Worm (Caenorhabditis elegans) whole organism, young adult: ENCODE measurements around the gene F11G11.14.

ENCODE experiments used
- B0019.2 ChIP-seq: fragments of 200-800 bp; sonication (Bioruptor generic); conservative IDR thresholded peaks from 2 replicates; pipeline ENCODE4 v1.3.6; 2022; ENCODE audit warnings: missing genetic modification reagents, missing genetic modification characterization, missing compliant biosample characterization
- B0336.3 ChIP-seq: fragments of 200-800 bp; sonication (Bioruptor generic); IDR thresholded peaks from 2 replicates; pipeline ENCODE4 v1.3.6; 2022; ENCODE audit warnings: missing genetic modification characterization, missing compliant biosample characterization
- D2030.7 ChIP-seq: fragments of 200-800 bp; sonication (Bioruptor generic); IDR thresholded peaks from 2 replicates; pipeline ENCODE4 v1.3.6; 2022; ENCODE audit warnings: missing genetic modification reagents, missing genetic modification characterization, missing compliant biosample characterization
- F33H1.4 ChIP-seq: fragments of 200-800 bp; sonication (Bioruptor generic); IDR thresholded peaks from 2 replicates; pipeline ENCODE4 v1.3.6; 2022; ENCODE audit warnings: missing genetic modification reagents, missing genetic modification characterization, missing compliant biosample characterization
- F55B11.4 ChIP-seq: sonication (generic microtip); optimal IDR thresholded peaks from 2 replicates; lab custom pipeline; 2016; ENCODE audit warnings: missing compliant biosample characterization, missing genetic modification characterization, borderline replicate concordance; ENCODE audit not compliant: insufficient read depth
- K11D2.4 ChIP-seq: fragments of 200-800 bp; sonication (Bioruptor generic); IDR thresholded peaks from 2 replicates; pipeline ENCODE4 v1.3.6; 2022; ENCODE audit warnings: missing genetic modification reagents, missing genetic modification characterization, missing compliant biosample characterization
- T07F8.4 ChIP-seq: sonication (generic microtip); optimal IDR thresholded peaks from 2 replicates; lab custom pipeline; 2016; ENCODE audit warnings: mild to moderate bottlenecking, missing genetic modification characterization, moderate library complexity, missing compliant biosample characterization
- Y67H2A.10 ChIP-seq: fragments of 200-800 bp; sonication (Bioruptor generic); conservative IDR thresholded peaks from 2 replicates; pipeline ENCODE4 v1.3.6; 2022; ENCODE audit warnings: missing genetic modification reagents, missing genetic modification characterization, missing compliant biosample characterization
- Y95B8A.8 ChIP-seq: fragments of 200-800 bp; sonication (Bioruptor generic); IDR thresholded peaks from 2 replicates; pipeline ENCODE4 v1.3.6; 2022; ENCODE audit warnings: missing genetic modification reagents, missing genetic modification characterization, missing compliant biosample characterization
- ZK185.1 ChIP-seq: sonication (generic microtip); optimal IDR thresholded peaks from 2 replicates; lab custom pipeline; 2016; ENCODE audit warnings: mild to moderate bottlenecking, missing genetic modification characterization, missing compliant biosample characterization; ENCODE audit not compliant: poor library complexity, severe bottlenecking
- aptf-2 ChIP-seq: fragments of 200-800 bp; sonication (Bioruptor generic); conservative IDR thresholded peaks from 2 replicates; pipeline ENCODE4 v1.3.6; 2022; ENCODE audit warnings: missing genetic modification reagents, missing genetic modification characterization, missing compliant biosample characterization
- atf-7 ChIP-seq: sonication (generic microtip); optimal IDR thresholded peaks from 2 replicates; lab custom pipeline; 2017; ENCODE audit warnings: mild to moderate bottlenecking, missing genetic modification characterization, missing compliant biosample characterization
- bed-1 ChIP-seq: fragments of 200-800 bp; sonication (Bioruptor generic); IDR thresholded peaks from 2 replicates; pipeline ENCODE4 v1.3.6; 2022; ENCODE audit warnings: missing genetic modification reagents, missing genetic modification characterization, missing compliant biosample characterization
- ccch-3 ChIP-seq: fragments of 200-800 bp; sonication (Bioruptor generic); optimal IDR thresholded peaks from 2 replicates; lab custom pipeline; 2018; ENCODE audit warnings: mild to moderate bottlenecking, missing genetic modification characterization, missing compliant biosample characterization
- ceh-100 ChIP-seq: fragments of 200-800 bp; sonication (Bioruptor generic); IDR thresholded peaks from 2 replicates; pipeline ENCODE4 v1.3.6; 2022; ENCODE audit warnings: missing genetic modification reagents, missing genetic modification characterization, missing compliant biosample characterization
- ceh-79 ChIP-seq: sonication (generic microtip); optimal IDR thresholded peaks from 2 replicates; lab custom pipeline; 2017; ENCODE audit warnings: mild to moderate bottlenecking, missing genetic modification characterization, missing compliant biosample characterization
- ceh-91 ChIP-seq: fragments of 200-800 bp; sonication (Bioruptor generic); IDR thresholded peaks from 2 replicates; pipeline ENCODE4 v1.3.6; 2022; ENCODE audit warnings: missing genetic modification reagents, missing genetic modification characterization, missing compliant biosample characterization
- chd-7 ChIP-seq: sonication (generic microtip); optimal IDR thresholded peaks from 2 replicates; lab custom pipeline; 2016; ENCODE audit warnings: mild to moderate bottlenecking, missing genetic modification characterization, moderate library complexity, missing compliant biosample characterization
- efl-1 ChIP-seq: fragments of 150-350 bp; optimal IDR thresholded peaks from 2 replicates; lab custom pipeline; 2014; ENCODE audit warnings: missing biosample characterization, missing genetic modification reagents, missing genetic modification characterization
- egl-18 ChIP-seq: fragments of 200-800 bp; sonication (Bioruptor generic); IDR thresholded peaks from 2 replicates; pipeline ENCODE4 v1.3.6; 2022; ENCODE audit warnings: missing genetic modification reagents, missing genetic modification characterization, missing compliant biosample characterization
- hlh-12 ChIP-seq: sonication (generic microtip); optimal IDR thresholded peaks from 2 replicates; lab custom pipeline; 2016; ENCODE audit warnings: missing genetic modification characterization, missing compliant biosample characterization
- hlh-26 ChIP-seq: fragments of 200-800 bp; sonication (Bioruptor generic); conservative IDR thresholded peaks from 2 replicates; pipeline ENCODE4 v1.3.6; 2022; ENCODE audit warnings: missing genetic modification reagents, missing genetic modification characterization, missing compliant biosample characterization
- hmg-1.2 ChIP-seq: fragments of 200-800 bp; sonication (Bioruptor generic); IDR thresholded peaks from 2 replicates; pipeline ENCODE4 v1.3.6; 2022; ENCODE audit warnings: missing genetic modification reagents, missing genetic modification characterization, missing compliant biosample characterization
- lag-1 ChIP-seq: fragments of 200-800 bp; sonication (Bioruptor generic); IDR thresholded peaks from 2 replicates; pipeline ENCODE4 v1.3.6; 2022; ENCODE audit warnings: missing genetic modification reagents, missing genetic modification characterization, missing compliant biosample characterization
- lin-35 ChIP-seq, 3 experiments: fragments of 150-350 bp in 2 of 3; sonication (generic microtip) in 1 of 3; optimal IDR thresholded peaks; 2 replicates each; lab custom pipeline; 2014 to 2018; ENCODE audit warnings: missing biosample characterization in 3 of 3, missing genetic modification characterization in 3 of 3, missing genetic modification reagents in 3 of 3
- lsy-27 ChIP-seq: sonication (generic microtip); optimal IDR thresholded peaks from 2 replicates; lab custom pipeline; 2017; ENCODE audit warnings: missing genetic modification characterization, mild to moderate bottlenecking, missing compliant biosample characterization, antibody characterized with exemption, missing genotype, borderline replicate concordance; ENCODE audit not compliant: insufficient read depth
- madf-3 ChIP-seq: fragments of 200-800 bp; sonication (Bioruptor generic); IDR thresholded peaks from 2 replicates; pipeline ENCODE4 v1.3.6; 2022; ENCODE audit warnings: missing genetic modification reagents, missing genetic modification characterization, missing compliant biosample characterization
- mcd-1 ChIP-seq: fragments of 200-800 bp; sonication (Bioruptor generic); IDR thresholded peaks from 2 replicates; pipeline ENCODE4 v1.3.6; 2022; ENCODE audit warnings: missing genetic modification reagents, missing genetic modification characterization, missing compliant biosample characterization
- mel-28 ChIP-seq: sonication (generic microtip); optimal IDR thresholded peaks from 2 replicates; lab custom pipeline; 2016; ENCODE audit warnings: borderline replicate concordance, mild to moderate bottlenecking, missing genetic modification characterization, missing compliant biosample characterization
- mxl-1 ChIP-seq: sonication (generic microtip); optimal IDR thresholded peaks from 2 replicates; lab custom pipeline; 2016; ENCODE audit warnings: missing genetic modification characterization, missing compliant biosample characterization
- nfya-1 ChIP-seq: sonication (generic microtip); optimal IDR thresholded peaks from 2 replicates; lab custom pipeline; 2017; ENCODE audit warnings: antibody characterized with exemption, missing compliant biosample characterization, missing genetic modification characterization, borderline replicate concordance; ENCODE audit not compliant: insufficient read depth
- nhr-120 ChIP-seq: fragments of 200-800 bp; sonication (Bioruptor generic); IDR thresholded peaks from 2 replicates; pipeline ENCODE4 v1.3.6; 2022; ENCODE audit warnings: missing genetic modification characterization, missing compliant biosample characterization
- nhr-179 ChIP-seq: sonication (generic microtip); optimal IDR thresholded peaks from 2 replicates; lab custom pipeline; 2016; ENCODE audit warnings: mild to moderate bottlenecking, missing genetic modification characterization, missing compliant biosample characterization
- nhr-90 ChIP-seq: sonication (generic microtip); optimal IDR thresholded peaks from 2 replicates; lab custom pipeline; 2016; ENCODE audit warnings: missing genotype, mild to moderate bottlenecking, missing genetic modification characterization, missing compliant biosample characterization
- pha-4 ChIP-seq: fragments of 150-350 bp; sonication (generic microtip); optimal IDR thresholded peaks from 2 replicates; lab custom pipeline; 2014; ENCODE audit warnings: missing biosample characterization, missing genetic modification reagents, missing genetic modification characterization
- rcor-1 ChIP-seq: fragments of 200-800 bp; sonication (Bioruptor generic); IDR thresholded peaks from 2 replicates; pipeline ENCODE4 v1.3.6; 2022; ENCODE audit warnings: missing genetic modification reagents, missing genetic modification characterization, missing compliant biosample characterization
- rec-8 ChIP-seq, 2 experiments: sonication (generic microtip); optimal IDR thresholded peaks; 2 replicates each; lab custom pipeline; 2016; ENCODE audit warnings: mild to moderate bottlenecking in 2 of 2, missing genetic modification characterization in 2 of 2, missing genetic modification reagents in 2 of 2, missing genotype in 2 of 2, missing biosample characterization in 1 of 2, missing compliant biosample characterization in 1 of 2, moderate library complexity in 1 of 2
- snpc-1.1 ChIP-seq: sonication (generic microtip); optimal IDR thresholded peaks from 2 replicates; lab custom pipeline; 2017; ENCODE audit warnings: missing genetic modification characterization, mild to moderate bottlenecking, missing compliant biosample characterization, antibody characterized with exemption, moderate library complexity, missing genotype, missing genetic modification reagents; ENCODE audit not compliant: insufficient read depth
- unc-62 ChIP-seq: fragments of 150-350 bp; optimal IDR thresholded peaks from 2 replicates; lab custom pipeline; 2014; ENCODE audit warnings: missing biosample characterization, missing genetic modification reagents, missing genetic modification characterization
- zfh-2 ChIP-seq: fragments of 200-800 bp; sonication (Bioruptor generic); conservative IDR thresholded peaks from 2 replicates; pipeline ENCODE4 v1.3.6; 2022; ENCODE audit warnings: missing genetic modification reagents, missing genetic modification characterization, missing compliant biosample characterization
- ztf-22 ChIP-seq: fragments of 200-800 bp; sonication (Bioruptor generic); optimal IDR thresholded peaks from 2 replicates; lab custom pipeline; 2018; ENCODE audit warnings: mild to moderate bottlenecking, missing genetic modification characterization, moderate library complexity, missing compliant biosample characterization
- ztf-28 ChIP-seq: fragments of 200-800 bp; sonication (Bioruptor generic); IDR thresholded peaks from 2 replicates; pipeline ENCODE4 v1.3.6; 2022; ENCODE audit warnings: missing genetic modification reagents, missing genetic modification characterization, missing compliant biosample characterization
- ztf-6 ChIP-seq: fragments of 200-800 bp; sonication (Bioruptor generic); IDR thresholded peaks from 2 replicates; pipeline ENCODE4 v1.3.6; 2022; ENCODE audit warnings: missing genetic modification reagents, missing genetic modification characterization, missing compliant biosample characterization

F11G11.14 gene

DNA sequence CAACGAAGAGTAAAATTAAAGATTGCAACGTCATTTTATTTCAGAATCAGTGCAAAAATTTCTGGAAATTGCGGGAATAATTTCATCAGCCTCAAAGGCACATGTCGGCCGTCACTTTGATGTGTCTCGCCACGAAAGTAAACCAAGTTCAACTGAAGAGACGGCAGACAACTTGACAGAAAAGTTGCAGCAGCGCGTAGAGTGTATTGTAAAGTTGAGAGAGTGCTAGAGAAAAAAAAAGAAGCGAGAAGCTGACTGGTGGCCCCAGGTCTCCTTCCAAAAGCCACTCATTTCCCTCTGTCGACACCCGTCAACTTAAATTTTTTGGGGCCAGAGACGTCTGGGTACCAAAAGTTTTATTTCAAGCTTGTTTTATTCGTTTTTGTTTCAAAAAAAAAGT lies 40.8 kb downstream of the F11G11.14 start (continued):
- no peak for TF ChIP-seq ccch-3 (GFP tag; lab: Kevin White, UChicago)
- TF ChIP-seq Y95B8A.8 (GFP tag; lab: Robert Waterston, UW): 0 out of 2 replicates have a peak, but pooled peaks have one; percentile 60
- TF ChIP-seq hlh-12 (tag; lab: Kevin White, UChicago): no peak
- TF ChIP-seq T07F8.4 (tag; lab: Kevin White, UChicago): no peak
- TF ChIP-seq ztf-22: no peak
- TF ChIP-seq aptf-2 (GFP tag; lab: Robert Waterston, UW): no peak
- no peak for TF ChIP-seq ceh-100 (GFP tag; lab: Robert Waterston, UW)
- no peak for TF ChIP-seq hlh-26 (GFP tag; lab: Robert Waterston, UW)
- no peak for TF ChIP-seq nfya-1
- TF ChIP-seq rcor-1 (GFP tag; lab: Robert Waterston, UW): peak; percentile 61
- peak in 1 of 3 experiments; percentile 68 for TF ChIP-seq lin-35 (GFP tag; optimal IDR thresholded peaks at IDR 0.05; lab: Kevin White, UChicago)
- TF ChIP-seq mxl-1 (tag; lab: Kevin White, UChicago): no peak
- TF ChIP-seq hmg-1.2 (GFP tag; lab: Robert Waterston, UW): peak; percentile 94
- peak; percentile 9 for TF ChIP-seq chd-7 (tag; lab: Kevin White, UChicago)
- TF ChIP-seq B0019.2 (GFP tag; lab: Robert Waterston, UW): no peak
- no peak for TF ChIP-seq mel-28 (tag; lab: Kevin White, UChicago)
- no peak for TF ChIP-seq nhr-179 (tag; lab: Kevin White, UChicago)
- no peak for TF ChIP-seq nhr-120
- TF ChIP-seq snpc-1.1 (tag; lab: Kevin White, UChicago): peak; percentile 52
- TF ChIP-seq atf-7: no peak
- TF ChIP-seq lag-1: no peak
- TF ChIP-seq unc-62 (GFP tag; lab: Kevin White, UChicago): peak; percentile 29
- TF ChIP-seq ZK185.1 (tag; lab: Kevin White, UChicago): peak; percentile 58
- 0 out of 2 replicates have a peak, but pooled peaks have one; percentile 49 for TF ChIP-seq Y67H2A.10 (GFP tag; lab: Robert Waterston, UW)
- no peak for TF ChIP-seq rec-8 (tag; optimal IDR thresholded peaks at IDR 0.05; lab: Kevin White, UChicago)
- TF ChIP-seq efl-1 (GFP tag; lab: Kevin White, UChicago): peak; percentile 69
- TF ChIP-seq F33H1.4: peak; percentile 84
- TF ChIP-seq bed-1 (GFP tag; lab: Robert Waterston, UW): no peak
- TF ChIP-seq madf-3 (GFP tag; lab: Robert Waterston, UW): peak; percentile 29; the same call in 1 of the 2 replicates
- peak; percentile 69 for TF ChIP-seq D2030.7
- no peak; the same call in 1 of the 2 replicates for TF ChIP-seq zfh-2 (GFP tag; lab: Robert Waterston, UW)
- TF ChIP-seq ztf-28 (GFP tag; lab: Robert Waterston, UW): no peak
- no peak for TF ChIP-seq egl-18
- TF ChIP-seq F55B11.4 (tag; lab: Kevin White, UChicago): no peak
- TF ChIP-seq nhr-90 (tag; lab: Kevin White, UChicago): no peak
- TF ChIP-seq ceh-91 (GFP tag; lab: Robert Waterston, UW): peak; percentile 39; the same call in 1 of the 2 replicates
- TF ChIP-seq ztf-6 (GFP tag; lab: Robert Waterston, UW): no peak
- TF ChIP-seq lsy-27 (tag; lab: Kevin White, UChicago): peak; percentile 60

DNA sequence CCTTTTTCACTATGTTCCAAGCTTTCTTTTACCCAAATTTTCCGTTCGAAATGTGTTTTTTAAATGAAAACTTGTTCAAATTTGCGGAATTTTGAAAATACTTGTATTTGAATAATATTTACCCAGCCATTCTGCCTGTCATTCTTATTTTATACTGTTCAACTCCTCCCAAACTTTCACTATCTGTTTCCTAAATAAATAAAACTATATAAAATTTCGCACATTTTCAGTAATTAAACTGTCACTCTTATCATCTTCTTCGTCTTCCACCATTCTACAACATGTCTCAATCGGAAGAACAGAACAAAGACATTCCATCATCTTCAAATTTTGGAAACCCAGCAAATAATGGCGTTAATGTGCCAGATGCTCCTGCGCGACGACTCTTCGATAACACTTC lies 41.3 kb downstream of the F11G11.14 start, which contains the start of gene btbd-10:
btbd-10 (plus strand) TSS at position 231 of the 400 bp plus-strand sequence.
- TF ChIP-seq zfh-2 (GFP tag; lab: Robert Waterston, UW): no peak
- TF ChIP-seq B0336.3 (GFP tag; lab: Robert Waterston, UW): no peak
- no peak for TF ChIP-seq K11D2.4 (GFP tag; lab: Robert Waterston, UW)
- TF ChIP-seq Y67H2A.10 (GFP tag; lab: Robert Waterston, UW): no peak
- no peak for TF ChIP-seq ceh-79 (tag; lab: Kevin White, UChicago)
- no peak for TF ChIP-seq F55B11.4 (tag; lab: Kevin White, UChicago)
- no peak for TF ChIP-seq nhr-179 (tag; lab: Kevin White, UChicago)
- no peak for TF ChIP-seq Y95B8A.8 (GFP tag; lab: Robert Waterston, UW)
- no peak for TF ChIP-seq mcd-1 (GFP tag; lab: Robert Waterston, UW)
- peak; percentile 67 for TF ChIP-seq unc-62 (GFP tag; lab: Kevin White, UChicago)
- peak; percentile 7 for TF ChIP-seq pha-4 (tag; lab: Kevin White, UChicago)
